Worm (Caenorhabditis elegans) whole organism, L2 larva: ENCODE results near the gene srv-11.

ENCODE experiments used
- ZK546.5 ChIP-seq: sonication (generic microtip); optimal IDR thresholded peaks from 2 replicates; lab custom pipeline; 2017; ENCODE audit warnings: missing biosample characterization, missing genetic modification characterization
- dmd-4 ChIP-seq: sonication (generic microtip); optimal IDR thresholded peaks from 2 replicates; lab custom pipeline; 2017; ENCODE audit warnings: missing biosample characterization, missing genetic modification characterization
- fos-1 ChIP-seq: fragments of 150-350 bp; optimal IDR thresholded peaks from 2 replicates; lab custom pipeline; 2014; ENCODE audit warnings: missing biosample characterization, missing genetic modification characterization
- lin-13 ChIP-seq: fragments of 150-350 bp; optimal IDR thresholded peaks from 2 replicates; lab custom pipeline; 2014; ENCODE audit warnings: missing biosample characterization, missing genetic modification reagents, missing genetic modification characterization
- lsy-2 ChIP-seq, 2 experiments: fragments of 150-350 bp in 1 of 2; sonication (generic microtip) in 1 of 2; optimal IDR thresholded peaks; 2 replicates each; lab custom pipeline; 2014 to 2017; ENCODE audit warnings: missing biosample characterization in 2 of 2, missing genetic modification characterization in 2 of 2
- mdl-1 ChIP-seq, 2 experiments: fragments of 150-350 bp in 1 of 2; sonication (generic microtip) in 1 of 2; optimal IDR thresholded peaks; 2 replicates each; lab custom pipeline; 2017; ENCODE audit warnings: missing biosample characterization in 2 of 2, missing genetic modification characterization in 2 of 2
- nhr-237 ChIP-seq: fragments of 150-350 bp; optimal IDR thresholded peaks from 2 replicates; lab custom pipeline; 2014; ENCODE audit warnings: missing biosample characterization, missing genetic modification characterization
- sma-3 ChIP-seq: sonication (generic microtip); optimal IDR thresholded peaks from 2 replicates; lab custom pipeline; 2016; ENCODE audit warnings: missing genetic modification reagents, missing genetic modification characterization, missing compliant biosample characterization
- unc-39 ChIP-seq: fragments of 150-350 bp; optimal IDR thresholded peaks from 2 replicates; lab custom pipeline; 2014; ENCODE audit warnings: missing biosample characterization, missing genetic modification characterization
- unc-62 ChIP-seq: fragments of 150-350 bp; optimal IDR thresholded peaks from 2 replicates; lab custom pipeline; 2014; ENCODE audit warnings: missing biosample characterization, missing genetic modification reagents, missing genetic modification characterization
- ztf-11 ChIP-seq: sonication (generic microtip); optimal IDR thresholded peaks from 2 replicates; lab custom pipeline; 2017; ENCODE audit warnings: missing biosample characterization, missing genetic modification characterization

ce11 chrIV:16180898-16181482 is 40.5 kb downstream of the srv-11 start:
- TF ChIP-seq lin-13 (GFP tag; lab: Kevin White, UChicago) (peak; percentile 46), unc-39 (tag; lab: Kevin White, UChicago) (no peak), dmd-4 (tag; lab: Kevin White, UChicago) (no peak), ztf-11 (tag; lab: Kevin White, UChicago) (no peak), ZK546.5 (tag; lab: Kevin White, UChicago) (no peak), fos-1 (peak; percentile 78), nhr-237 (tag; lab: Kevin White, UChicago) (no peak), unc-62 (GFP tag; lab: Kevin White, UChicago) (no peak), sma-3 (GFP tag; lab: Kevin White, UChicago) (peak; percentile 94), lsy-2 (tag; optimal IDR thresholded peaks at IDR 0.05; lab: Kevin White, UChicago) (no peak), mdl-1 (tag; optimal IDR thresholded peaks at IDR 0.05; lab: Kevin White, UChicago) (peak in 1 of 2 experiments; percentile 52)
